Worm (Caenorhabditis elegans): ENCODE data around the gene fip-1.

fip-1 gene

ce11 chrIII:8656055-8656454 lies 16.5 kb downstream of the fip-1 start:
- TF ChIP-seq unc-62 (GFP tag; optimal IDR thresholded peaks at IDR 0.05) = no peak

DNA sequence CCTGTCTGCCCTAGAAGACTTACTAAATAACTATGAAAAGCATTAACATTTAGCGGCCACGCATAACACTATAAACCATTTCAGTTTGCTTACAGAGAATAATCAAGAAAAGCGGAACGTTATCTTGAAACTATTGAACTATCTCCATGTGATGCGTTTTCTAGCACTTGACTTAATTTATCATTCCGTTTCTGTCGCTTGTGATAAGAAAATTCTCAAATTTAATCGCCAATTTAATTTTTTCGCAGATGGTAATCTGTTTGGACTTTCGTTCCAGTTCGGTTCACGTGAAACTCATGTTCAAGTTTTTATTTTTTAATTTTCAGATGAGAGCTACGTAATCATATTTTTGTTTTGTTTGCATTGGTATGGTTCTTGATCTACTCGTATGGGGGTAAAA lies 17.4 kb downstream of the fip-1 start:
- TF ChIP-seq unc-62 (GFP tag; optimal IDR thresholded peaks at IDR 0.05) = no peak

ce11 chrIII:8657676-8658366 lies 18.3 kb downstream of the fip-1 start:
- TF ChIP-seq unc-62 (GFP tag; optimal IDR thresholded peaks at IDR 0.05) = no peak

ce11 chrIII:8658367-8658761 lies 18.8 kb downstream of the fip-1 start:
- no peak for TF ChIP-seq unc-62 (GFP tag; optimal IDR thresholded peaks at IDR 0.05)

ce11 chrIII:8663143-8663542 lies 23.6 kb downstream of the fip-1 start:
- no peak for TF ChIP-seq unc-62 (GFP tag; optimal IDR thresholded peaks at IDR 0.05)

- TF ChIP-seq unc-62 (GFP tag; optimal IDR thresholded peaks at IDR 0.05) = no peak
These were observed 25.4 kb downstream of the fip-1 start, which contains the start of gene F22B7.1 for ce11 chrIII:8664897-8665388. Gene F22B7.1 (plus strand): TSS chrIII:8665338.

DNA sequence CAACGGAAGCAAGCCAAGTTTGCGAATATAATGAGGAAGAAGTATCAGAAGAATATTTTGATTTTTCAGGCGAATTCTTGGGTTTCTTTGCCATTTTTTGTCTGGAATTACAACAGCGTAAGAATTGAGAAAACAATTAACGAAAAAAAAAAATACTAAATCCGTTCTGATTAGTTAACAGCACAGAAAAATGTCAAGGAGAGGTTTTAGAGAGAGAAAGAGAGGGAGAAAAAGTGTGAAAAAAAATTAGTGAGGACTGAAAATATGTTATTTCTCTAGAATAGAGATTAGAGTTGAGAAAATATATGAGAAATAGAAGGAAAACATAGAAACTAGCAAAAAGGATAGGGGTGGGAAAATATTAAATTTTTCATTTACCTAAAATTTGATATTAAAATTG lies 27.8 kb downstream of the fip-1 start, which contains the start of gene dpy-19:
dpy-19 (minus strand) TSS at position 101 of the 400 bp plus-strand sequence.
- no peak for TF ChIP-seq unc-62 (GFP tag; optimal IDR thresholded peaks at IDR 0.05)

DNA sequence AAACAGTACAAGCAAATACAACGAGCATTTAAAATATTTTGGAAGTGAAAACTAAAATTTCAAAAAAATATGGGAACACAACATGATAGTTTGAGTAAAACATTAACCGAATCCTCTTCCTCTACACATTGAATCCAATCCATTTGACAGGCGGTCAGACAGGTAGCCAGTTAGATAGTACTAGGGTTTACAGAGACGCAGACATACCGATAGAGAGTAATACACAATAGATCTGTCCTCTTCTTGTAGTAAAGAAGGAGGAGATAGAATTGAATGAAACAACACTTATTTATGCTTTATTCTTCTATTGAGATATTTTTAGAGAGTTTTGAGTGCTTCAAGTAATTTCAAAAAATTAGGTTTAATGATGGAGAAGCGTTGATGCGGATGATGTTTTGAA lies 29.2 kb downstream of the fip-1 start:
- TF ChIP-seq unc-62 (GFP tag; optimal IDR thresholded peaks at IDR 0.05) = no peak

DNA sequence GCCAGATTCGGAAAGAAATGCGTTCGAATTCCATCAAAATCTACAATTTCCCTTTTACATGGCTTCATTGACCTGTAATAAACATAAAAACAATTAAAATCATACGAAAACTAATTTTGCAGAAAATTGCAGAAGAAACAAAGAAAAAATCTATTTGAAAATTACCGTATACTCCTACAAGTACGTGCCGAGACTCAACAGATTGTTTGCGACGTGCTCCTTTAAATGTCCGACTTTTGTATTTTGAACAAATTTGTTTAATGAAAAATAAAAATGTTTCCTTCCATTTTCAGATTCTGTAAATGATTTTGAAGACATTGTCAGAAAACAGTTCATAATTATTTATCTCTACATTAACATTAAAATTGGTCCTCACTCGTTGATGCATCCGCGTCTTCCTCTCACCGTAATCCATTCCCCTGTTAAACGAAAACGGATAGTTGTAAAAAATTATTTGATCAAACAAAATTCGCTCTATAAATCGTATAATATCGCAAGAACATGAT lies 35.5 kb downstream of the fip-1 start, which contains the start of gene pgl-2:
pgl-2 (minus strand) TSS at position 456 of the 506 bp plus-strand sequence.
- no peak for TF ChIP-seq unc-62 (GFP tag; optimal IDR thresholded peaks at IDR 0.05)

DNA sequence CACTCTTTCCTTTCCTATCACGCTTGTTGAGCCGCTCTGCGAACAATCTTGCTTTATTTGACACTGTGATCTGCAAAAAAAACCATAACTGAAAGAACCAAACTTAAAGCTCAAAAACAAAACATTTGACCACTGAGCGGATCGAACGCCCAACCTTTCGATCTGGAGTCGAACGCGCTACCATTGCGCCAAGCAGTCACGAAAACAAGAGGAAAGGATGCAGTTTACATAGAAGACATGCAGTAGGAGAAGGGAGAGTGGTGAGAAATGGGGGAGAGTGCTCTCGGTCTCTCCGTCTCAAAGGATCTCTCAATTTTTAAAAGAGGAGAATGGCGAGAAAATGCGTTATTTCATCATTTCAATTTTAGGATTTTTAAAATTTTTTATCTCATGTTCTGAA lies 38.8 kb downstream of the fip-1 start:
- TF ChIP-seq unc-62 (GFP tag; optimal IDR thresholded peaks at IDR 0.05) = no peak

- TF ChIP-seq unc-62 (GFP tag; optimal IDR thresholded peaks at IDR 0.05) = no peak
These were observed 44.2 kb downstream of the fip-1 start, which contains the start of gene fli-1 for ce11 chrIII:8683679-8684263. Gene fli-1 (minus strand): TSS chrIII:8683736.

ce11 chrIII:8684421-8684820 lies 44.9 kb downstream of the fip-1 start, which contains the start of gene anmt-1:
Gene anmt-1 (plus strand): TSS chrIII:8684808.
- TF ChIP-seq unc-62 (GFP tag; optimal IDR thresholded peaks at IDR 0.05) = no peak

DNA sequence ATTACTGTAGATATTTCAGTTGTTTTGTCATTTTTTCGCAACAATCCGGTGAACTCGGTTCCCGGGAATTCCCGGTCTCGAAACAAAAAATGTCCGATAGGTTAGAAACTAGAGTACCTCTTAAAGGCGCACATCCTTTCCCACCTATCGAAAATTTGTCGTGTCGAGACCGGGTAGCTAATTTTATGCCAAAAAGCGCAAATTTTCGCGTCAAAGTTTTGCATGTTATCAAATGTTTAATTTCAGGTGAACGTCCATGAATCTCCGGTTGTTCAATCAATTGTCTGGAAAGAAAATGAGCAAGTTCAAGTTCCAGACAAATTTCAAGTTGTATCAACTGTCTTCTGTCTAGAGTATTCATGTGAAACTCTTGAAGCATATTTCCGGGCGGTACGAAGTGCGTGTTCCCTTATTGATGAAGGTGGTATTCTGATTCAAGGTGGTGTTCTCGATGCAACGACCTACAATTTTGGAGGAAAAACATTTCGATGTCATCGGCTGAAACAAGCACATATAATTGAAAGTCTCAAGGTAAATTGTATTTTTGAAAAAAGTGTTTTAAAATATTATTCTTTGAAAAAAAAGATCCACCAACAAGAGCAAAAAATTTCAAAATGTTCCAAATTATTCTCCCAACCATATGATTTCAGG lies 46.2 kb downstream of the fip-1 start:
- TF ChIP-seq unc-62 (GFP tag; optimal IDR thresholded peaks at IDR 0.05) = no peak

DNA sequence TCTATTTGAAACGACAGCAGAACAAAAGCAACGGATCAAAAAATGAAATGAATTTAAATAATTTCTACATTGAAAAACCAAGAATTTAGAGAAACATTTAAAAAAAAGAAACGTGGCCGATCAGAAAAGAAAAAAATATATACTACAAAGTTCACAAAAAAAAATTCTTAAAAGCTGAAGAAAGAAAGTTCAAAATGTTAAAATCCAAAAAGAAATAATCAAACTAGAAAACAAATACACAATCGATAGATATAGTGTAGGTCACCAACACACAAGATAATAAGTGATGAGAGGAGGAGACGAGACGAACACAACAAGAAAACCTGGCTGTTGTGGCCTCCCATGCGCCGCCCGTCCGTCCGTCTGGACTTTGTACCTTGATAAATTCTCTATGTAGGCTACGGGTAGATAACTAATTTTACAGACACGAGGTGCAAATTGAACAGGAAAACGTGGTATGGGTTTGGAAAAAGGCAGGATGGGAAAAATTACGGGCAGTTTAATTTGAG lies 48.9 kb downstream of the fip-1 start, which contains the start of gene hadb-1:
hadb-1 (minus strand) TSS at position 51 of the 509 bp plus-strand sequence.
- no peak for TF ChIP-seq unc-62 (GFP tag; optimal IDR thresholded peaks at IDR 0.05)

DNA sequence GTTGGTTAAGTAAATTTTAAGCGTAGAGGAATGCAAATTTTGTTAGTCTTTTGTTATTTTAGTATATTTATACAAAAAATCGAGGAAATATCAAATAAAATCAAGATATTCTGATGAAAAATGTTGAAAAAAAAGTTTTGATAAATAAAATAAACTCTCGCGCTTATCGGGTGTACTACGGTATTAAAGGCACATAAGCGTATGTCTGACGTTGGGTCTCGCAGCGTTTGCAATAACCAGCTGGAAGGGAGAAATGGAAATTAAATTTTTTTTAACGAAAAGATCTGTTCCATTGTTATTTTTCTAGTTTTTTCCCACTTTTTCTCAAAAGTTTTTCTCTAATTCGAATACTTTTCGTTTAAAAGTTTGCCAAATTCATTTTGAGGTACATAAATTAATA lies 49.6 kb downstream of the fip-1 start:
- TF ChIP-seq unc-62 (GFP tag; optimal IDR thresholded peaks at IDR 0.05) = no peak

- TF ChIP-seq unc-62 (GFP tag; optimal IDR thresholded peaks at IDR 0.05) = no peak
These were observed 50.1 kb downstream of the fip-1 start, which contains the start of gene B0303.4 for ce11 chrIII:8689655-8690054. Gene B0303.4 (plus strand): TSS chrIII:8689850.
